Worm (Caenorhabditis elegans) whole organism, late embryonic: ENCODE results near the gene T27C5.12.
"Not testable (repeated sequence)": the region's sequence is repeated elsewhere in the genome, so short reads cannot be mapped to it uniquely, and the experiment has no call there.

Source experiments
- F13H6.1 ChIP-seq: sonication (generic microtip); optimal IDR thresholded peaks from 2 replicates; lab custom pipeline; 2016; ENCODE audit warnings: missing genetic modification characterization, missing compliant biosample characterization
- K02D7.2 ChIP-seq: sonication (generic microtip); optimal IDR thresholded peaks from 2 replicates; lab custom pipeline; 2017; ENCODE audit warnings: mild to moderate bottlenecking, missing genetic modification characterization, missing compliant biosample characterization
- Y22D7AL.16 ChIP-seq: sonication (generic microtip); optimal IDR thresholded peaks from 2 replicates; lab custom pipeline; 2016; ENCODE audit warnings: missing genetic modification characterization, missing compliant biosample characterization
- ahr-1 ChIP-seq: sonication (generic microtip); optimal IDR thresholded peaks from 2 replicates; lab custom pipeline; 2016; ENCODE audit warnings: missing genetic modification characterization, missing compliant biosample characterization
- ama-1 ChIP-seq: fragments of 150-350 bp; optimal IDR thresholded peaks from 2 replicates; lab custom pipeline; 2014
- ceh-14 ChIP-seq: sonication (generic microtip); optimal IDR thresholded peaks from 2 replicates; lab custom pipeline; 2016; ENCODE audit warnings: missing genotype, missing genetic modification characterization, missing compliant biosample characterization
- ceh-19 ChIP-seq: fragments of 200-800 bp; sonication (Bioruptor generic); optimal IDR thresholded peaks from 2 replicates; lab custom pipeline; 2018; ENCODE audit warnings: mild to moderate bottlenecking, missing genetic modification characterization, missing compliant biosample characterization
- ceh-2 ChIP-seq: sonication (generic microtip); optimal IDR thresholded peaks from 2 replicates; lab custom pipeline; 2016; ENCODE audit warnings: missing genotype, missing genetic modification characterization, missing compliant biosample characterization
- ceh-30 ChIP-seq: fragments of 150-350 bp; optimal IDR thresholded peaks from 2 replicates; lab custom pipeline; 2014; ENCODE audit warnings: missing biosample characterization, missing genetic modification characterization
- ceh-48 ChIP-seq: sonication (generic microtip); optimal IDR thresholded peaks from 2 replicates; lab custom pipeline; 2016; ENCODE audit warnings: missing genetic modification characterization, inconsistent platforms, missing compliant biosample characterization
- che-1 ChIP-seq: sonication (generic microtip); optimal IDR thresholded peaks from 2 replicates; lab custom pipeline; 2016; ENCODE audit warnings: mild to moderate bottlenecking, missing genetic modification characterization, missing compliant biosample characterization
- dmd-4 ChIP-seq: sonication (generic microtip); optimal IDR thresholded peaks from 2 replicates; lab custom pipeline; 2016; ENCODE audit warnings: borderline replicate concordance, missing genetic modification characterization, missing compliant biosample characterization
- elt-2 ChIP-seq: sonication (generic microtip); optimal IDR thresholded peaks from 2 replicates; lab custom pipeline; 2016; ENCODE audit warnings: missing genetic modification reagents, missing genetic modification characterization, missing compliant biosample characterization
- ets-4 ChIP-seq: sonication (generic microtip); optimal IDR thresholded peaks from 2 replicates; lab custom pipeline; 2016; ENCODE audit warnings: missing genetic modification characterization, missing compliant biosample characterization
- fkh-10 ChIP-seq: fragments of 150-350 bp; optimal IDR thresholded peaks from 2 replicates; lab custom pipeline; 2014; ENCODE audit warnings: missing biosample characterization, missing genetic modification reagents, missing genetic modification characterization
- fkh-6 ChIP-seq: sonication (generic microtip); optimal IDR thresholded peaks from 2 replicates; lab custom pipeline; 2016; ENCODE audit warnings: missing genetic modification characterization, missing compliant biosample characterization
- gmeb-2 ChIP-seq: sonication (generic microtip); optimal IDR thresholded peaks from 2 replicates; lab custom pipeline; 2016; ENCODE audit warnings: missing genetic modification characterization, inconsistent platforms, missing compliant biosample characterization
- hlh-30 ChIP-seq: sonication (generic microtip); optimal IDR thresholded peaks from 2 replicates; lab custom pipeline; 2017; ENCODE audit warnings: antibody characterized with exemption, missing genetic modification characterization, missing compliant biosample characterization; ENCODE audit not compliant: insufficient read depth
- mec-3 ChIP-seq: sonication (generic microtip); optimal IDR thresholded peaks from 2 replicates; lab custom pipeline; 2016; ENCODE audit warnings: borderline replicate concordance, missing genetic modification characterization, missing compliant biosample characterization
- nfya-1 ChIP-seq: sonication (generic microtip); optimal IDR thresholded peaks from 2 replicates; lab custom pipeline; 2017; ENCODE audit warnings: missing genetic modification characterization, mild to moderate bottlenecking, missing compliant biosample characterization, antibody characterized with exemption, moderate library complexity
- nhr-11 ChIP-seq: fragments of 150-350 bp; optimal IDR thresholded peaks from 2 replicates; lab custom pipeline; 2014; ENCODE audit warnings: missing biosample characterization, missing genetic modification characterization
- odd-2 ChIP-seq: sonication (generic microtip); optimal IDR thresholded peaks from 2 replicates; lab custom pipeline; 2017; ENCODE audit warnings: antibody characterized with exemption, mild to moderate bottlenecking, missing genetic modification characterization, missing compliant biosample characterization
- pat-9 ChIP-seq: fragments of 200-800 bp; sonication (Bioruptor generic); optimal IDR thresholded peaks from 2 replicates; lab custom pipeline; 2018; ENCODE audit warnings: mild to moderate bottlenecking, missing genetic modification characterization, moderate library complexity, missing compliant biosample characterization
- pax-1 ChIP-seq: fragments of 150-350 bp; optimal IDR thresholded peaks from 2 replicates; lab custom pipeline; 2014; ENCODE audit warnings: missing biosample characterization, missing genetic modification characterization
- pha-4 ChIP-seq: fragments of 150-350 bp; optimal IDR thresholded peaks from 2 replicates; lab custom pipeline; 2018; ENCODE audit warnings: missing biosample characterization, missing genetic modification reagents, missing genetic modification characterization
- rnt-1 ChIP-seq: sonication (generic microtip); optimal IDR thresholded peaks from 2 replicates; lab custom pipeline; 2016; ENCODE audit warnings: missing genetic modification characterization, missing compliant biosample characterization
- sdc-2 ChIP-seq: sonication (generic microtip); optimal IDR thresholded peaks from 2 replicates; lab custom pipeline; 2016; ENCODE audit warnings: missing genotype, missing genetic modification characterization, missing compliant biosample characterization
- tbx-2 ChIP-seq: sonication (generic microtip); optimal IDR thresholded peaks from 2 replicates; lab custom pipeline; 2016; ENCODE audit warnings: missing genetic modification characterization, missing compliant biosample characterization
- ttx-3 ChIP-seq: sonication (generic microtip); optimal IDR thresholded peaks from 2 replicates; lab custom pipeline; 2016; ENCODE audit warnings: missing genetic modification reagents, missing genetic modification characterization, missing compliant biosample characterization
- unc-3 ChIP-seq, 2 experiments: fragments of 200-800 bp in 1 of 2; sonication (Bioruptor generic) in 1 of 2; sonication (generic microtip) in 1 of 2; conservative IDR thresholded peaks in 1 of 2; optimal IDR thresholded peaks in 1 of 2; 2 replicates each; pipeline versions ENCODE4 v1.3.6 to Lab custom; 2016 to 2022; ENCODE audit warnings: missing compliant biosample characterization in 2 of 2, missing genetic modification characterization in 2 of 2, missing genetic modification reagents in 1 of 2
- ztf-16 ChIP-seq: sonication (generic microtip); optimal IDR thresholded peaks from 2 replicates; lab custom pipeline; 2017; ENCODE audit warnings: missing genetic modification characterization, missing compliant biosample characterization

The T27C5.12 gene

ce11 chrV:17414951-17415350, at the start of gene T27C5.12:
T27C5.12 (plus strand) TSS chrV:17415251.
- no peak for TF ChIP-seq gmeb-2 (tag; lab: Kevin White, UChicago)
- no peak for TF ChIP-seq sdc-2
- no peak for TF ChIP-seq ets-4 (tag; lab: Kevin White, UChicago)
- no peak for TF ChIP-seq odd-2 (tag; lab: Kevin White, UChicago)
- TF ChIP-seq ceh-48 (tag; lab: Kevin White, UChicago) = no peak
- no peak for TF ChIP-seq pha-4
- TF ChIP-seq ttx-3 (tag; lab: Kevin White, UChicago) = no peak
- TF ChIP-seq pax-1 (tag; lab: Kevin White, UChicago) = no peak
- no peak for TF ChIP-seq dmd-4 (tag; lab: Kevin White, UChicago)

DNA sequence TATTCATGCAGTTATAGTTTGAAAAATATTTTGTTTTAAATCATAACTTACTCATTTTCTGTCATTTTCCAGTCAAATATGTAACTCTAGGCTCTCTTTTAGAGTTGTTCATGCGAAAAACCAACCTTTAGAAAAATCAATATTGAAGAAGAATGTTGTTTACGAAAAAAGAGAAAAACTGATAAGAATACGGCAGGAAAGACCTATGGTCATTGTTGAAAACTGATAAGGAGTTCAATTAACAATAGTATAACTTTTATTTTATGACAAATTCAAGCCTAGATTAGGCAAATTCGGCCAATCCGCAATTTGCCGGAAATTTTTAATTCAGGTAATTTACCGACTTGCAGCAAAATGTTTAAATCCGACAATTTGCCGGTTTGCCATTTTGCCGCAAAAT, 38.4 kb upstream of the T27C5.12 start, which contains the start of gene Y20C6A.1:
Gene Y20C6A.1, minus strand, starts transcription at position 107 of the 400 bp plus-strand sequence.
- TF ChIP-seq fkh-6 (no peak), fkh-10 (GFP tag; lab: Kevin White, UChicago) (no peak), elt-2 (tag; lab: Kevin White, UChicago) (no peak), ztf-16 (tag; lab: Kevin White, UChicago) (no peak), ceh-2 (tag; lab: Kevin White, UChicago) (no peak), odd-2 (tag; lab: Kevin White, UChicago) (no peak), nhr-11 (tag; lab: Kevin White, UChicago) (no peak), mec-3 (tag; lab: Kevin White, UChicago) (no peak), ahr-1 (no peak), F13H6.1 (no peak), che-1 (no peak), ets-4 (tag; lab: Kevin White, UChicago) (no peak), ceh-19 (no peak), nfya-1 (tag; lab: Kevin White, UChicago) (no peak), pat-9 (tag; lab: Kevin White, UChicago) (no peak), tbx-2 (no peak)

ce11 chrV:17377140-17377539, 37.9 kb upstream of the T27C5.12 start, which contains the start of gene fbxb-7:
fbxb-7 (plus strand) TSS chrV:17377406.
- no peak for TF ChIP-seq ztf-16 (tag; lab: Kevin White, UChicago)
- no peak for TF ChIP-seq unc-3 (GFP tag; conservative IDR thresholded peaks at IDR 0.05; lab: Robert Waterston, UW)
- TF ChIP-seq unc-3 (tag; optimal IDR thresholded peaks at IDR 0.05; lab: Kevin White, UChicago) = no peak

DNA sequence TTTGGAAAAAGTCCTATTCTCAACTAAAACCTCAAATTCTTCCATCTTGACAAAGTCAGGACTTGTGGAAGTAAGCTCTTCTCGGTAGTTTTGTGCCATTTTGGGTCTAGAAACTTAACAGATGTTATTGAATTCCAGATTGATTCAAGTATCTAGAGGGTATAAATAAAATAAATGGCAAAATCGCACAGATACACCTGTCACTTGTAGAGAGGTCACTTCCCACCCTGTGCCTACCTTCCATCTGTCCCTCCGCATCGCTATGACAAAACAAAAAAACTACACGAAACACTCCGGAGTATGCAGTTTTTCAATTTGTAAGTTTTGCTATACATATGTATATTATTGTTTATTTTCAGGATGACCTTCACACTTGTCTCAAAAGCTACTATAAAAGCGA, 35.1 kb upstream of the T27C5.12 start, which contains the start of gene Y20C6A.4:
Gene Y20C6A.4, plus strand, starts transcription at position 301 of the 400 bp plus-strand sequence.
- TF ChIP-seq ceh-19 = no peak
- TF ChIP-seq rnt-1 (tag; lab: Kevin White, UChicago) = no peak
- no peak for TF ChIP-seq pha-4
- no peak for TF ChIP-seq nfya-1 (tag; lab: Kevin White, UChicago)
- TF ChIP-seq ama-1 = no peak
- no peak for TF ChIP-seq K02D7.2
- TF ChIP-seq unc-3 (GFP tag; conservative IDR thresholded peaks at IDR 0.05; lab: Robert Waterston, UW) = no peak
- no peak for TF ChIP-seq unc-3 (tag; optimal IDR thresholded peaks at IDR 0.05; lab: Kevin White, UChicago)
- no peak for TF ChIP-seq ceh-30
- TF ChIP-seq ceh-14 (tag; lab: Kevin White, UChicago) = no peak

- TF ChIP-seq Y22D7AL.16 = no peak
These were observed 19.7 kb upstream of the T27C5.12 start, which contains the start of gene srh-120 for ce11 chrV:17395374-17395773. srh-120 (plus strand) TSS chrV:17395674.

DNA sequence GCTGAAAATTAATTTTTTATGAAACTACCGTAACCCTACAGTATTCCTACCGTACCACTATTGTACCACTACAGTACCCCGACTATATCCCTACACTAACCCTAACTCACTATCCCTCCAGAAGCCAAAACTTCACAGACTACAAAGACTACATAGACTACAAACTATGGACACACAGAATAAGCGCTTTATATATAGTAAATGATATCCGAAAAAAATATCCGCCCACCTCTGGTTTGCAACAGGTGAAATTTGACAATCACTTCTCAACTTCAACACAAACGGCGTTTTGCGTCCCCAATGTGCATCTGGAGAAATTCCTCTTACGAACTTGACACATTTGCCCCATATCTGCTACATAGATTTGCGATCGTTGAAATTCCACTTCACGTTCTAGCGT, 5.1 kb upstream of the T27C5.12 start, which contains the start of gene srh-132:
Gene srh-132, plus strand, starts transcription at position 301 of the 400 bp plus-strand sequence.
- not testable (repeated sequence) for TF ChIP-seq hlh-30 (tag; lab: Kevin White, UChicago); ttx-3 (tag; lab: Kevin White, UChicago); F13H6.1
